Fruit fly (Drosophila melanogaster) whole organism, embryonic: ENCODE data around the gene CG7945.

ENCODE experiments used
- CG5180 ChIP-seq: fragments of 200-800 bp; sonication (Bioruptor generic); optimal IDR thresholded peaks from 3 replicates; lab custom pipeline; 2017; ENCODE audit warnings: missing biosample characterization, missing genetic modification characterization, mild to moderate bottlenecking, moderate library complexity, missing genetic modification reagents
- D19B ChIP-seq: fragments of 200-800 bp; sonication (Bioruptor generic); optimal IDR thresholded peaks from 2 replicates; lab custom pipeline; 2017; ENCODE audit warnings: missing biosample characterization, mild to moderate bottlenecking, missing genetic modification characterization
- Nf-YA ChIP-seq: fragments of 200-800 bp; sonication (Bioruptor generic); IDR thresholded peaks from 2 replicates; pipeline ENCODE4 v1.3.6; 2022; ENCODE audit warnings: missing biosample characterization, missing genetic modification characterization
- bsh ChIP-seq, 2 experiments: fragments of 200-800 bp; sonication (Bioruptor generic); optimal IDR thresholded peaks; 2 replicates each; lab custom pipeline; 2017 to 2018; ENCODE audit warnings: mild to moderate bottlenecking in 2 of 2, missing biosample characterization in 2 of 2, missing genetic modification characterization in 2 of 2, moderate library complexity in 1 of 2
- hbn ChIP-seq: fragments of 200-800 bp; sonication (Bioruptor generic); IDR thresholded peaks from 2 replicates; pipeline ENCODE4 v1.3.6; 2022; ENCODE audit warnings: missing biosample characterization, missing genetic modification characterization; ENCODE audit not compliant: partially characterized antibody
- klu ChIP-seq: fragments of 200-800 bp; sonication (Bioruptor generic); IDR thresholded peaks from 2 replicates; pipeline ENCODE4 v1.3.6; 2022; ENCODE audit warnings: missing biosample characterization, missing genetic modification characterization

DNA sequence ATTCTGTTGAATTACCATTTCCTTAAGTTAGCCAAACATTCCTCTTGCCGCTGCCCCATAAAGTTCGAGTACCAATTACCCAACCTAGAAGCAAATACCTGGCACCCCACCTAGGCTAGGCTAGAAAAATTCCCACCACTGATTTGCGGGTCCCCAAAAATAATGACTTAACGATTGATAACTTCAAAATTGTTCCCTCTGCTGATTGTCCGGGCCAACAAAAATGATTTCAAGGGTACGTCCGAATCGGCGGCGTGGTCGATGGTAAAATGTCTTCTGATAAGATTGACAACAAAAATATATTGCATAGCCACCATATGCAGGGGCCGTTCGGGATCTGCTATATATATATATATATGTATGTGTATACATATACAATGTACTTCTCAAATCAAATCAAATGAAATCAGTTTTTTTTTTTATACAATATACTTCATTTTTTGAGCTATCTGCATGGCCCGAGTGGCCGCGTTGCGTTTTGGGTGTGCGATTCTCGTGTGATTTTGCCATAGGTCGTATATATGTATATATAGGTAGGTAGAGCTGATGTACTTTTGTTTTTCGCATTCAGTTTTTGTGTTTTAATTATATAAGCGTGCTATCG, 23.4 kb upstream of the CG7945 start:
- TF ChIP-seq CG5180 (GFP tag; lab: Kevin White, UChicago) (no peak), bsh (GFP tag; optimal IDR thresholded peaks at IDR 0.05; lab: Kevin White, UChicago) (no peak), hbn (GFP tag; lab: Robert Waterston, UW) (no peak), D19B (GFP tag; lab: Kevin White, UChicago) (no peak), klu (GFP tag; lab: Robert Waterston, UW) (no peak), Nf-YA (GFP tag; lab: Robert Waterston, UW) (no peak)
